Worm (Caenorhabditis elegans) whole organism, mixed stage, embryonic: ENCODE results near the gene C07D10.6.

ENCODE experiments used
- M03D4.4 ChIP-seq: sonication (generic microtip); optimal IDR thresholded peaks from 2 replicates; lab custom pipeline; 2017; ENCODE audit warnings: mild to moderate bottlenecking, missing genetic modification characterization, missing compliant biosample characterization
- blmp-1 ChIP-seq: fragments of 150-350 bp; optimal IDR thresholded peaks from 2 replicates; lab custom pipeline; 2014; ENCODE audit warnings: missing biosample characterization, missing genetic modification characterization
- ceh-43 ChIP-seq: fragments of 200-800 bp; sonication (Bioruptor generic); optimal IDR thresholded peaks from 2 replicates; lab custom pipeline; 2018; ENCODE audit warnings: mild to moderate bottlenecking, missing genetic modification characterization, moderate library complexity, missing compliant biosample characterization
- ceh-83 ChIP-seq: fragments of 200-800 bp; sonication (Bioruptor generic); optimal IDR thresholded peaks from 2 replicates; lab custom pipeline; 2018; ENCODE audit warnings: mild to moderate bottlenecking, missing genetic modification characterization, missing compliant biosample characterization
- ces-1 ChIP-seq: fragments of 150-350 bp; optimal IDR thresholded peaks from 2 replicates; lab custom pipeline; 2014; ENCODE audit warnings: missing biosample characterization, missing genetic modification reagents, missing genetic modification characterization
- cnd-1 ChIP-seq: fragments of 200-800 bp; sonication (Bioruptor generic); optimal IDR thresholded peaks from 2 replicates; lab custom pipeline; 2018; ENCODE audit warnings: mild to moderate bottlenecking, missing genetic modification characterization, missing compliant biosample characterization
- drap-1 ChIP-seq: fragments of 200-800 bp; sonication (Bioruptor generic); optimal IDR thresholded peaks from 3 replicates; lab custom pipeline; 2018; ENCODE audit warnings: mild to moderate bottlenecking, missing genetic modification characterization, missing compliant biosample characterization
- elt-1 ChIP-seq: sonication (generic microtip); optimal IDR thresholded peaks from 2 replicates; lab custom pipeline; 2017; ENCODE audit warnings: missing genetic modification characterization, mild to moderate bottlenecking, missing compliant biosample characterization, antibody characterized with exemption, moderate library complexity, borderline replicate concordance; ENCODE audit not compliant: insufficient read depth
- elt-3 ChIP-seq: fragments of 150-350 bp; optimal IDR thresholded peaks from 2 replicates; lab custom pipeline; 2014; ENCODE audit warnings: missing biosample characterization, missing genetic modification characterization
- flh-1 ChIP-seq: fragments of 200-800 bp; sonication (Bioruptor generic); optimal IDR thresholded peaks from 2 replicates; lab custom pipeline; 2018; ENCODE audit warnings: mild to moderate bottlenecking, missing genetic modification characterization, moderate library complexity, missing compliant biosample characterization
- ham-2 ChIP-seq: fragments of 200-800 bp; sonication (Bioruptor generic); optimal IDR thresholded peaks from 2 replicates; lab custom pipeline; 2018; ENCODE audit warnings: mild to moderate bottlenecking, missing genetic modification characterization, missing compliant biosample characterization
- hlh-1 ChIP-seq: fragments of 150-350 bp; optimal IDR thresholded peaks from 2 replicates; lab custom pipeline; 2014; ENCODE audit warnings: missing biosample characterization, missing genetic modification reagents, missing genetic modification characterization
- lin-13 ChIP-seq: fragments of 150-350 bp; optimal IDR thresholded peaks from 2 replicates; lab custom pipeline; 2014; ENCODE audit warnings: missing biosample characterization, missing genetic modification characterization
- lin-32 ChIP-seq: fragments of 200-800 bp; sonication (Bioruptor generic); optimal IDR thresholded peaks from 2 replicates; lab custom pipeline; 2018; ENCODE audit warnings: mild to moderate bottlenecking, missing genetic modification characterization, missing compliant biosample characterization
- mab-5 ChIP-seq: fragments of 150-350 bp; optimal IDR thresholded peaks from 2 replicates; lab custom pipeline; 2014; ENCODE audit warnings: missing biosample characterization, missing genetic modification characterization
- mep-1 ChIP-seq: fragments of 150-350 bp; optimal IDR thresholded peaks from 2 replicates; lab custom pipeline; 2017; ENCODE audit warnings: missing biosample characterization, missing genetic modification reagents, missing genetic modification characterization, inconsistent platforms
- mls-2 ChIP-seq: sonication (generic microtip); optimal IDR thresholded peaks from 2 replicates; lab custom pipeline; 2016; ENCODE audit warnings: mild to moderate bottlenecking, missing genetic modification characterization, moderate library complexity, missing compliant biosample characterization
- nhr-12 ChIP-seq: fragments of 150-350 bp; optimal IDR thresholded peaks from 2 replicates; lab custom pipeline; 2014; ENCODE audit warnings: missing biosample characterization, missing genetic modification characterization
- nhr-76 ChIP-seq: sonication (generic microtip); optimal IDR thresholded peaks from 2 replicates; lab custom pipeline; 2017; ENCODE audit warnings: missing biosample characterization, missing genetic modification characterization
- pha-4 ChIP-seq: fragments of 150-350 bp; optimal IDR thresholded peaks from 2 replicates; lab custom pipeline; 2018; ENCODE audit warnings: missing biosample characterization, missing genetic modification reagents, missing genetic modification characterization
- sem-2 ChIP-seq: fragments of 200-800 bp; sonication (Bioruptor generic); optimal IDR thresholded peaks from 2 replicates; lab custom pipeline; 2018; ENCODE audit warnings: mild to moderate bottlenecking, missing genetic modification characterization, missing compliant biosample characterization
- snpc-4 ChIP-seq: fragments of 150-350 bp; optimal IDR thresholded peaks from 2 replicates; lab custom pipeline; 2014; ENCODE audit warnings: missing biosample characterization, missing genetic modification characterization
- tbx-8 ChIP-seq: fragments of 200-800 bp; sonication (Bioruptor generic); optimal IDR thresholded peaks from 2 replicates; lab custom pipeline; 2018; ENCODE audit warnings: mild to moderate bottlenecking, missing genetic modification characterization, moderate library complexity, missing compliant biosample characterization
- unc-39 ChIP-seq: fragments of 150-350 bp; optimal IDR thresholded peaks from 2 replicates; lab custom pipeline; 2014; ENCODE audit warnings: missing biosample characterization, missing genetic modification characterization
- unc-62 ChIP-seq: fragments of 150-350 bp; optimal IDR thresholded peaks from 2 replicates; lab custom pipeline; 2014; ENCODE audit warnings: missing biosample characterization, missing genetic modification reagents, missing genetic modification characterization
- zip-8 ChIP-seq: fragments of 150-350 bp; optimal IDR thresholded peaks from 2 replicates; lab custom pipeline; 2014; ENCODE audit warnings: missing biosample characterization, missing genetic modification characterization
- ztf-11 ChIP-seq: fragments of 150-350 bp; optimal IDR thresholded peaks from 2 replicates; lab custom pipeline; 2014; ENCODE audit warnings: missing biosample characterization, missing genetic modification characterization

The C07D10.6 gene

DNA sequence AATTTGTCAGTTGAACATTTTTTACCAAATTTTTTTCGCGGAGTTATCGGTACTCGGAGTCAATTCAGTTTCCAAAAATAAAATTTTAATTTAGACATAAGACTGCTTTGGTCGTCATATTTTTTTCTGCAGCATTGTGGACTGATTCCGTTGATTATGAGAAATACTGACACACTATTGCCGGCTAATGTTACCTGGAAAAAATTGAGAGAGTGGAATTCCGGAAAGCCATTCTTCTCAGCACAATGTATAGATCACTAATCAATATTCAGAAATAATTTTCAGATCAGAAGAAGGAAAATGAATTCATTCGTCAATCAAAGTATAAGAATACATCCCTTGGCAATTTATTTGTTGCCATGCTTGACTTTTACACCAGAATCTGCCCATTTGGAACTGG is at the start of gene C07D10.6:
Gene C07D10.6, plus strand, starts transcription at position 301 of the 400 bp plus-strand sequence.
- TF ChIP-seq ces-1 = no peak
- TF ChIP-seq sem-2 (GFP tag; lab: Kevin White, UChicago) = no peak
- no peak for TF ChIP-seq blmp-1
- TF ChIP-seq lin-13 = no peak
- TF ChIP-seq ztf-11 (tag; lab: Kevin White, UChicago) = no peak
- no peak for TF ChIP-seq ceh-83 (GFP tag; lab: Kevin White, UChicago)
- TF ChIP-seq snpc-4 (tag; lab: Kevin White, UChicago) = no peak
- no peak for TF ChIP-seq lin-32 (GFP tag; lab: Kevin White, UChicago)
- TF ChIP-seq elt-3 (tag; lab: Kevin White, UChicago) = no peak

DNA sequence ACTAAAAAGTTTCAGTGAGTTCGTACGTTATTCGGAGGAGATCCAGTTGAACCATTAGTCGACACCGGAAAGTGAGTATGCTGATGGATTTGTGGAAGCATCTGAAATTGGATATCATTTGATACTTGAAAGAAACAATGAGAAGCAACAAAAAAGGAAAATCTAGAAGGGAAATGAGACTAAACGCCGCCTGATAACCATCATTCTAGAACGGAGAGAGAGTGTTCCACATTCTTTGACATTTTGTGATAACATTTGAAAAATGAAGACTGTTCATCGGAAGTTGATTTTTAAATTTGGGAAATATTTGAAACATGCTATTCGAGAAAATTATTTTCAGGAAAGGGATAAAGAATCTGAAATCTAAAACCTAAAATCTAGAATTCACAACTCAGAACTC is 47.9 kb upstream of the C07D10.6 start, which contains the start of gene npax-1:
Gene npax-1, minus strand, starts transcription at position 101 of the 400 bp plus-strand sequence.
- TF ChIP-seq elt-1 (tag; lab: Kevin White, UChicago) (no peak), mab-5 (no peak)

DNA sequence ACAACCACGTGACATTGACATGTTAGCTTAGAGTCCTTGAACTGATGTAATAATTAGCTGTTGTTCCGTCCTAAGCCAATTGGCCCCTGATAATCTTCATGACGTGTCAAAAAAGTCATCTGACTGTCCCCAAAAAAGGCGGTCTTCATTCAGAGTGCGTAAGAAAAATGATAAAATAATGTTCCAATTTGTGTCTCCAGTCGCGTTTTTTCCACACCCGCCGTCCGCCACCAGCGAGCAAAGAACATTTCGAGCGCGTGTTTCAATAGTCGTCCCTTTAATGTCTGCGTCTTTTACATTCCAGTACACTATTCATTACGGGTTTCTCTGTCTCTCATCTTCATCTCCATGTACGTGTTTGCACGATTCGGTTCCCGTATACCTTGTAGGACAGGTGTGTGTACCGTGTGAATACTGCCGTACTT is 41.6 kb upstream of the C07D10.6 start:
- TF ChIP-seq hlh-1 (tag; lab: Kevin White, UChicago) (no peak), mep-1 (peak; percentile 50), M03D4.4 (tag; lab: Kevin White, UChicago) (no peak), pha-4 (tag; lab: Kevin White, UChicago) (peak; percentile 27)

DNA sequence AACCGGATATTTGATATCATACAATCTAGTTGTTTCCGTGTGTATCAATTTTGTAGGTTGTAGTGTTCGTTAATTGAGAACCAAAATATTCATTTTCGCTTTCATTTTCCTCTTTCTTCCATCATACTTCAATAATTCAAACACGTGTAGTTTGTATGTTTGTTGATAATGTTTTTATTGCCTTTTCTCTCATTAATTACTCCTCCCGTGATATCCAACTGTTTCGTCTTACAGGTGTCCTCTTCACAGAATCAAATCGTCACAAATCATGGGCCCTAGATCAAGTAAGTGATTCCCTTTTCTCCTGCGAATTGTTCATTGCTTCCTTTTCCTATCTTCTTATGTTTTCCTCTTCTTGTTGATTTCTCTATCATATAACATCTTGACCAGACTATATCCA is 40.1 kb upstream of the C07D10.6 start, which contains the start of gene nhr-21:
Gene nhr-21, plus strand, starts transcription at position 235 of the 400 bp plus-strand sequence.
- TF ChIP-seq hlh-1 (tag; lab: Kevin White, UChicago) (no peak), ceh-83 (GFP tag; lab: Kevin White, UChicago) (no peak), unc-62 (GFP tag; lab: Kevin White, UChicago) (peak; percentile 47)
- TF ChIP-seq, all 35 proteins: peak for 1

DNA sequence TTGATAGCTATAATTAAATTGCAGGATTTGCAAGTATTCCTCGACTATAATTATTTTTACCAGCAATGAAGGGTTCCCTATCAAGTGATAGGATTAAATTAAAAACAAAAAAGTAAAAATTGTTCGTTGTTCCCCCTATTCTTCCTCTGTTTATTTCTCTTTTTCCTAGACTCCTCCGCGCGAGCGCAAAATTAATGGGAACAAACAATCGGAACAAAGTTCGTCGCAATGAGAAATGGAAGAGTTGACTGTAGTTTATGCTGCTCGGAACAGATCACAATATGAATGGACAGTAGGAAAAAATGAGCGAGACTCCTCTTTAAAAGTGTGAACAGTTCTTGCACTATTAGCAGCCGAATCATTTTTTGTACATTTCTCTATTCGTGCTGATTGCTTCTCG is 38.4 kb upstream of the C07D10.6 start:
- TF ChIP-seq M03D4.4 (tag; lab: Kevin White, UChicago) (no peak), ham-2 (GFP tag; lab: Kevin White, UChicago) (no peak), elt-1 (tag; lab: Kevin White, UChicago) (no peak), nhr-76 (tag; lab: Kevin White, UChicago) (no peak), drap-1 (GFP tag; lab: Kevin White, UChicago) (no peak), ceh-83 (GFP tag; lab: Kevin White, UChicago) (no peak), mep-1 (no peak), sem-2 (GFP tag; lab: Kevin White, UChicago) (no peak)

DNA sequence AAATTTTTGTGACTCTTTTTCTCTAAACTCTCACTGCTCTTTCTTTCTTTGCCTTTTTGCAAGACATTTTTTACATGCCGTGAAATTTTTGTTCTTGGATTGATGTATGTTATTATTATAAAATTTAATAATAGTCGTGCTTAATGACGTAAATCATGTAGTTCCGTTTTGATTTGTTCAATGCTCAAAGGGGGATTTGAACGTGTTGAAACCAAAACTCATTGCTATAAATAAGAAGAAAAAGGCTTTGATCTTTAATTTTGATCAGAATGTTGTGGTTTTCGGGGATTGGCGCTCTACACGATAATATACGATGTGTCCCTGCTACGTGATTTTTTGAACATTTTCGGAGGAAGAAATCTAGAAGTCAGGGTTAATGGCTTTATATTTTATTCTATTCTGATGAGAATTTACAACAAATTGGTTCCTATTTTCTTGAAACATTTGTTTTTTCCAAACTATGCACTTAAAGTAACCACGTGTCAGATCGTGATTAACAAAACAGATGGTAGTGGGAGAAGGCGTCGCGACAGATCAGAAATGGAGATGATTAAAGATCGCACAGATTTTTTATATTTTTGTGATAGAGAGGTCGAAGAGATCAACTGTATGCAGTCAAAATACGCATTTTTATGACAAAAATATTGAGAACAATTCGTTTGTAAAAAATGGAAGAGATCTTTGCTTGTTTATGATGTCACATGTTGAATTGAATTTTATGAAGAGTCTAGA is 37.4 kb upstream of the C07D10.6 start:
- TF ChIP-seq pha-4 (tag; lab: Kevin White, UChicago) = no peak
- TF ChIP-seq mab-5 = no peak
- no peak for TF ChIP-seq lin-32 (GFP tag; lab: Kevin White, UChicago)
- TF ChIP-seq ztf-11 (tag; lab: Kevin White, UChicago) = no peak
- TF ChIP-seq ceh-83 (GFP tag; lab: Kevin White, UChicago) = no peak
- TF ChIP-seq cnd-1 (tag; lab: Kevin White, UChicago) = no peak
- no peak for TF ChIP-seq nhr-12 (tag; lab: Kevin White, UChicago)
- no peak for TF ChIP-seq ceh-43
- no peak for TF ChIP-seq unc-62 (GFP tag; lab: Kevin White, UChicago)
- TF ChIP-seq M03D4.4 (tag; lab: Kevin White, UChicago) = no peak
- no peak for TF ChIP-seq sem-2 (GFP tag; lab: Kevin White, UChicago)
- TF ChIP-seq mls-2 (tag; lab: Kevin White, UChicago) = no peak
- TF ChIP-seq hlh-1 (tag; lab: Kevin White, UChicago) = no peak
- no peak for TF ChIP-seq elt-1 (tag; lab: Kevin White, UChicago)
- no peak for TF ChIP-seq mep-1
- TF ChIP-seq, all 35 proteins: peak for 0

DNA sequence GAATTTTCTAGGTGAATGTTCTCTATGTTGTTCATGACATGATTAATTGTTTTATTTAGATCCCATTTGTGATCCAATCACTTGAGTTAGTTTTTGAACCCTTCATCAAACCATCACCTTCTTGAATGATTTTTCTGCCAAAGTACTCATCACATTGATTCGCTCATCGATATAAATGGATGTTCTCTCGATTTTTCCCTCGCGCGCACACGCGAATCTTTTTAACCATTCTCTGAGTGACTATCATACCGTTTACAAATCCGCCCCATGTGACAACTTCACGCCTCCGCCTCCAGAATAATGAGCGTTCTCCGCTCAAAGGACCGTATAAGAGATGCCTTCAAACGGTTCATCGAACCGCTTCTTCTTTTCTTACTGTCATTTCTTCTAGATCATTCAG is 36.2 kb upstream of the C07D10.6 start:
- TF ChIP-seq sem-2 (GFP tag; lab: Kevin White, UChicago) (no peak), mab-5 (no peak), zip-8 (tag; lab: Kevin White, UChicago) (no peak), flh-1 (GFP tag; lab: Kevin White, UChicago) (no peak), unc-39 (tag; lab: Kevin White, UChicago) (no peak), hlh-1 (tag; lab: Kevin White, UChicago) (no peak), tbx-8 (GFP tag; lab: Kevin White, UChicago) (no peak)
